Worm (Caenorhabditis elegans): ENCODE data around the gene maoc-1.

ce11 chrII:7231951-7232350 is 35.9 kb downstream of the maoc-1 start:
- TF ChIP-seq tab-1 (GFP tag; IDR thresholded peaks at IDR 0.05) (no peak), T22C8.4 (GFP tag; IDR thresholded peaks at IDR 0.05) (no peak)

All from whole organism, midembryonic.